Worm (Caenorhabditis elegans): ENCODE data around the gene C56G2.4.
A peak's percentile ranks its signal among the peaks of the same experiment; 100 is the strongest.

C56G2.4 gene

ce11 chrIII:6303787-6304186 is 27.7 kb upstream of the C56G2.4 start:
- no peak for TF ChIP-seq mdl-1 (tag; optimal IDR thresholded peaks at IDR 0.05)
- TF ChIP-seq nhr-129 (tag; optimal IDR thresholded peaks at IDR 0.05) = no peak
- no peak for TF ChIP-seq sma-9 (GFP tag; optimal IDR thresholded peaks at IDR 0.05)
- no peak for TF ChIP-seq sma-9 (tag; optimal IDR thresholded peaks at IDR 0.05)
- no peak for TF ChIP-seq nhr-23 (tag; optimal IDR thresholded peaks at IDR 0.05)
- TF ChIP-seq ztf-1 (GFP tag; conservative IDR thresholded peaks at IDR 0.05) = no peak
- TF ChIP-seq nhr-77 (tag; optimal IDR thresholded peaks at IDR 0.05) = no peak
- TF ChIP-seq elt-3 (tag; optimal IDR thresholded peaks at IDR 0.05) = no peak
- no peak for TF ChIP-seq C34F6.9 (tag; optimal IDR thresholded peaks at IDR 0.05)

- TF ChIP-seq ztf-11 (tag; optimal IDR thresholded peaks at IDR 0.05) = no peak
- TF ChIP-seq mbf-1 (tag; optimal IDR thresholded peaks at IDR 0.05) = no peak
- TF ChIP-seq fos-1 (tag; optimal IDR thresholded peaks at IDR 0.05) = no peak
- no peak for TF ChIP-seq nhr-21 (tag; optimal IDR thresholded peaks at IDR 0.05)
- TF ChIP-seq blmp-1 (tag; optimal IDR thresholded peaks at IDR 0.05; ENCODE audit: insufficient read depth) = no peak
- TF ChIP-seq egl-27 (tag; optimal IDR thresholded peaks at IDR 0.05) = no peak
- TF ChIP-seq elt-3 (tag; optimal IDR thresholded peaks at IDR 0.05) = no peak
- TF ChIP-seq nhr-23 (tag; optimal IDR thresholded peaks at IDR 0.05) = no peak
- no peak for TF ChIP-seq nhr-6 (tag; optimal IDR thresholded peaks at IDR 0.05)
- TF ChIP-seq unc-39 (tag; optimal IDR thresholded peaks at IDR 0.05) = no peak
- peak; percentile 36 for TF ChIP-seq C34F6.9 (tag; optimal IDR thresholded peaks at IDR 0.05)
- TF ChIP-seq ceh-82 (tag; optimal IDR thresholded peaks at IDR 0.05) = no peak
- TF ChIP-seq ztf-4 (tag; optimal IDR thresholded peaks at IDR 0.05) = no peak
- TF ChIP-seq dmd-4 (tag; optimal IDR thresholded peaks at IDR 0.05) = no peak
- TF ChIP-seq unc-55 (GFP tag; optimal IDR thresholded peaks at IDR 0.05) = peak; percentile 33
- no peak for TF ChIP-seq sma-9 (GFP tag; optimal IDR thresholded peaks at IDR 0.05)
- no peak for TF ChIP-seq sma-9 (tag; optimal IDR thresholded peaks at IDR 0.05)
- TF ChIP-seq nhr-77 (tag; optimal IDR thresholded peaks at IDR 0.05) = no peak
- no peak for TF ChIP-seq mab-5 (tag; optimal IDR thresholded peaks at IDR 0.05)
- TF ChIP-seq lin-39 (tag; optimal IDR thresholded peaks at IDR 0.05) = no peak
- TF ChIP-seq lin-11 (tag; optimal IDR thresholded peaks at IDR 0.05) = no peak
- TF ChIP-seq ama-1 (optimal IDR thresholded peaks at IDR 0.05) = no peak
- no peak for TF ChIP-seq sma-3 (GFP tag; optimal IDR thresholded peaks at IDR 0.05)
- no peak for TF ChIP-seq unc-62 (GFP tag; optimal IDR thresholded peaks at IDR 0.05)
- TF ChIP-seq nhr-11 (tag; optimal IDR thresholded peaks at IDR 0.05) = no peak
- TF ChIP-seq elt-1 (tag; optimal IDR thresholded peaks at IDR 0.05) = no peak
- no peak for TF ChIP-seq nhr-12 (tag; optimal IDR thresholded peaks at IDR 0.05)
- peak in 1 of 2 experiments; percentile 8 for TF ChIP-seq lsy-2 (tag; optimal IDR thresholded peaks at IDR 0.05)
- peak; percentile 28 for TF ChIP-seq nhr-129 (tag; optimal IDR thresholded peaks at IDR 0.05)
- TF ChIP-seq crh-2 (tag; optimal IDR thresholded peaks at IDR 0.05) = no peak
- no peak for TF ChIP-seq sem-4 (tag; optimal IDR thresholded peaks at IDR 0.05)
- TF ChIP-seq zag-1 (tag; optimal IDR thresholded peaks at IDR 0.05) = no peak
- no peak for TF ChIP-seq mdl-1 (tag; optimal IDR thresholded peaks at IDR 0.05)
- no peak for TF ChIP-seq alr-1 (tag; optimal IDR thresholded peaks at IDR 0.05)
These were observed 23.7 kb upstream of the C56G2.4 start for ce11 chrIII:6307832-6308231.

DNA sequence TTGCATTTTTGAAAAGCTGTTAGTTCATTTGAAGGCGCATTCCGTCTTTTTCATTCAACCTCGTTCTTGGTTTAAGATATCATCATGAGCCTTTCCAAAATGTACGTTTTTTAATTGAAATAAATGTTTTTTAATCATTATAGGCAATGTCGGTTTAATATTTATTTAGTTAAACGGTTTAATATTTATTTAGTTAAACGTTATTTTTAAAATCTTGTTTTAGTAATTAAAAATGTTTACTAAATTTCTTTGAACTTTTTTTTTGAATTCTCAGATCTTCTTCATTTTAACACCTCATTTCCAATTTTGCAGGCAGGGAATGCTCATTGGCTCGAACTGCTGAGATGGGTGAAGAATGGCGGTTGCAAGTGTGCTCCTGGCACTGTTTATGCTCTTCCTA is 22.5 kb upstream of the C56G2.4 start, which contains the start of gene gar-2:
Gene gar-2, plus strand, starts transcription at position 301 of the 400 bp plus-strand sequence.
- TF ChIP-seq unc-55 (GFP tag; optimal IDR thresholded peaks at IDR 0.05) = no peak
- no peak for TF ChIP-seq nhr-77 (tag; optimal IDR thresholded peaks at IDR 0.05)
- no peak for TF ChIP-seq nhr-11 (tag; optimal IDR thresholded peaks at IDR 0.05)
- TF ChIP-seq mbf-1 (tag; optimal IDR thresholded peaks at IDR 0.05) = no peak
- TF ChIP-seq zag-1 (tag; optimal IDR thresholded peaks at IDR 0.05) = no peak
- TF ChIP-seq ceh-82 (tag; optimal IDR thresholded peaks at IDR 0.05) = no peak
- TF ChIP-seq ztf-11 (tag; optimal IDR thresholded peaks at IDR 0.05) = no peak

DNA sequence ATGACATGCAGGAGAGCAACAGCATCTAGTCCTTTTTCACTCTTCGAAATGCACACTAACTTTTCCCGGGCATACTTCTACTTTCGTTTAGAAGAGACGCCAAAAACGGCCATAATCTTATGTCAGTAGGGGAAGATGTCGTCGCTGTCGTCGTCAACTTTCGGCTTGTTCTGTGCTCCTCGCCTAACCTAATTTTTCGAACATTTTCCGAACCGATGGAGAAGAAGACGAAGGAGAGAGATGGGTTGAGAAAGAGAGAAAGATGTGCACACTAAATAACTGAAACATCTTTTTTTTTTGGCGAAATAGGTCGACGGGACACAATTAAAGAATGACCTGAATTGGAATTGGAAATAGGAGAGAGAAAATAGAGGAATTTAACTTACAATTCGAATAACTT is 21.2 kb upstream of the C56G2.4 start:
- TF ChIP-seq sem-4 (tag; optimal IDR thresholded peaks at IDR 0.05) (no peak), C34F6.9 (tag; optimal IDR thresholded peaks at IDR 0.05) (peak; percentile 2)

- TF ChIP-seq fos-1 (tag; optimal IDR thresholded peaks at IDR 0.05) (no peak), unc-55 (GFP tag; optimal IDR thresholded peaks at IDR 0.05) (peak; percentile 53), mab-5 (tag; optimal IDR thresholded peaks at IDR 0.05) (peak; percentile 90)
These were observed 20.1 kb upstream of the C56G2.4 start for ce11 chrIII:6311452-6311851.

Data from whole organism, L2 larva.